Worm (Caenorhabditis elegans) whole organism, L2 larva: Measurements from ENCODE around the gene gst-16.

ENCODE experiments used
- lin-13 ChIP-seq: fragments of 150-350 bp; optimal IDR thresholded peaks from 2 replicates; lab custom pipeline; 2014; ENCODE audit warnings: missing biosample characterization, missing genetic modification reagents, missing genetic modification characterization
- lsy-2 ChIP-seq, 2 experiments: fragments of 150-350 bp in 1 of 2; sonication (generic microtip) in 1 of 2; optimal IDR thresholded peaks; 2 replicates each; lab custom pipeline; 2014 to 2017; ENCODE audit warnings: missing biosample characterization in 2 of 2, missing genetic modification characterization in 2 of 2
- nhr-10 ChIP-seq: sonication (generic microtip); optimal IDR thresholded peaks from 2 replicates; lab custom pipeline; 2017; ENCODE audit warnings: missing biosample characterization, missing genetic modification characterization
- nhr-12 ChIP-seq: fragments of 150-350 bp; optimal IDR thresholded peaks from 2 replicates; lab custom pipeline; 2014; ENCODE audit warnings: missing biosample characterization, missing genetic modification characterization
- nhr-25 ChIP-seq: fragments of 150-350 bp; sonication (generic microtip); optimal IDR thresholded peaks from 3 replicates; lab custom pipeline; 2014; ENCODE audit warnings: missing biosample characterization, missing genetic modification characterization
- nhr-6 ChIP-seq: fragments of 150-350 bp; optimal IDR thresholded peaks from 2 replicates; lab custom pipeline; 2014; ENCODE audit warnings: missing biosample characterization, missing genetic modification characterization
- skn-1 ChIP-seq: sonication (generic microtip); optimal IDR thresholded peaks from 2 replicates; lab custom pipeline; 2017; ENCODE audit warnings: missing biosample characterization, missing genetic modification characterization
- unc-62 ChIP-seq: fragments of 150-350 bp; optimal IDR thresholded peaks from 2 replicates; lab custom pipeline; 2014; ENCODE audit warnings: missing biosample characterization, missing genetic modification reagents, missing genetic modification characterization
- zag-1 ChIP-seq: fragments of 150-350 bp; optimal IDR thresholded peaks from 2 replicates; lab custom pipeline; 2014; ENCODE audit warnings: missing biosample characterization, missing genetic modification characterization
- ztf-11 ChIP-seq: sonication (generic microtip); optimal IDR thresholded peaks from 2 replicates; lab custom pipeline; 2017; ENCODE audit warnings: missing biosample characterization, missing genetic modification characterization

ce11 chrII:13637941-13638489 is 13.8 kb upstream of the gst-16 start, which contains the start of gene phdh-1:
- TF ChIP-seq nhr-12 (tag; lab: Kevin White, UChicago) (no peak), nhr-10 (no peak), lin-13 (GFP tag; lab: Kevin White, UChicago) (no peak), skn-1 (tag; lab: Kevin White, UChicago) (no peak), lsy-2 (tag; optimal IDR thresholded peaks at IDR 0.05; lab: Kevin White, UChicago) (no peak), nhr-6 (tag; lab: Kevin White, UChicago) (no peak), ztf-11 (no peak), zag-1 (no peak), nhr-25 (tag; lab: Kevin White, UChicago) (no peak), unc-62 (no peak)
